Worm (Caenorhabditis elegans) whole organism, early embryonic: ENCODE results near the gene coq-6.

Source experiments
- B0310.2 ChIP-seq: sonication (generic microtip); optimal IDR thresholded peaks from 2 replicates; lab custom pipeline; 2016; ENCODE audit warnings: mild to moderate bottlenecking, missing genetic modification characterization, missing compliant biosample characterization
- ama-1 ChIP-seq: fragments of 150-350 bp; optimal IDR thresholded peaks from 2 replicates; lab custom pipeline; 2014
- ceh-13 ChIP-seq: fragments of 200-800 bp; sonication (Bioruptor generic); optimal IDR thresholded peaks from 2 replicates; lab custom pipeline; 2018; ENCODE audit warnings: mild to moderate bottlenecking, missing genetic modification characterization, missing compliant biosample characterization
- ceh-36 ChIP-seq: sonication (generic microtip); optimal IDR thresholded peaks from 2 replicates; lab custom pipeline; 2016; ENCODE audit warnings: missing genetic modification characterization, inconsistent platforms, missing compliant biosample characterization
- ets-7 ChIP-seq: sonication (generic microtip); optimal IDR thresholded peaks from 2 replicates; lab custom pipeline; 2016; ENCODE audit warnings: missing genotype, missing genetic modification characterization, missing compliant biosample characterization
- flt-1 ChIP-seq: fragments of 200-800 bp; sonication (Bioruptor generic); IDR thresholded peaks from 2 replicates; pipeline ENCODE4 v1.3.6; 2022; ENCODE audit warnings: missing genetic modification characterization, missing compliant biosample characterization
- hmbx-1 ChIP-seq: sonication (generic microtip); optimal IDR thresholded peaks from 2 replicates; lab custom pipeline; 2016; ENCODE audit warnings: mild to moderate bottlenecking, missing genetic modification characterization, missing compliant biosample characterization
- hmg-4 ChIP-seq: fragments of 200-800 bp; sonication (Bioruptor generic); optimal IDR thresholded peaks from 2 replicates; lab custom pipeline; 2018; ENCODE audit warnings: mild to moderate bottlenecking, missing genetic modification characterization, missing compliant biosample characterization
- scrt-1 ChIP-seq: fragments of 200-800 bp; sonication (Bioruptor generic); IDR thresholded peaks from 2 replicates; pipeline ENCODE4 v1.3.6; 2022; ENCODE audit warnings: missing genetic modification characterization, missing compliant biosample characterization
- tbx-11 ChIP-seq: fragments of 200-800 bp; sonication (Bioruptor generic); IDR thresholded peaks from 2 replicates; pipeline ENCODE4 v1.3.6; 2022; ENCODE audit warnings: missing genetic modification characterization, missing compliant biosample characterization
- tbx-37 ChIP-seq: fragments of 200-800 bp; sonication (Bioruptor generic); conservative IDR thresholded peaks from 2 replicates; pipeline ENCODE4 v1.3.6; 2022; ENCODE audit warnings: missing genetic modification reagents, missing genetic modification characterization, missing compliant biosample characterization
- tra-4 ChIP-seq: sonication (generic microtip); optimal IDR thresholded peaks from 2 replicates; lab custom pipeline; 2017; ENCODE audit warnings: missing genetic modification characterization, missing compliant biosample characterization

- TF ChIP-seq scrt-1 (GFP tag; lab: Robert Waterston, UW) (no peak), hmg-4 (no peak), tra-4 (no peak), ceh-13 (GFP tag; lab: Kevin White, UChicago) (no peak), tbx-37 (GFP tag; lab: Robert Waterston, UW) (no peak), tbx-11 (GFP tag; lab: Robert Waterston, UW) (no peak), ets-7 (tag; lab: Kevin White, UChicago) (no peak), flt-1 (GFP tag; lab: Robert Waterston, UW) (no peak), ama-1 (lab: Kevin White, UChicago) (no peak), ceh-36 (tag; lab: Kevin White, UChicago) (no peak), B0310.2 (tag; lab: Kevin White, UChicago) (no peak), hmbx-1 (no peak)
These were observed 15.4 kb upstream of the coq-6 start, which contains the start of gene F44A2.7 for ce11 chrV:9321185-9321584.
